Fruit fly (Drosophila melanogaster) whole organism, embryonic: ENCODE measurements around the gene CG13476.

Source experiments
- Abd-B ChIP-seq: fragments of 200-800 bp; sonication (Bioruptor generic); optimal IDR thresholded peaks from 2 replicates; lab custom pipeline; 2018; ENCODE audit warnings: missing biosample characterization, mild to moderate bottlenecking, missing genetic modification characterization, moderate library complexity
- Antp ChIP-seq: fragments of 200-800 bp; sonication (Bioruptor generic); optimal IDR thresholded peaks from 3 replicates; lab custom pipeline; 2016; ENCODE audit warnings: missing biosample characterization, missing genetic modification characterization
- Asciz ChIP-seq: fragments of 200-800 bp; sonication (Bioruptor generic); optimal IDR thresholded peaks from 2 replicates; lab custom pipeline; 2017; ENCODE audit warnings: missing biosample characterization, mild to moderate bottlenecking, missing genetic modification characterization, missing genetic modification reagents
- CG10274 ChIP-seq: fragments of 200-800 bp; sonication (Bioruptor generic); optimal IDR thresholded peaks from 3 replicates; lab custom pipeline; 2017; ENCODE audit warnings: missing biosample characterization, mild to moderate bottlenecking, missing genetic modification characterization
- CG10366 ChIP-seq: fragments of 200-800 bp; sonication (Bioruptor generic); IDR thresholded peaks from 2 replicates; pipeline ENCODE4 v1.3.6; 2022; ENCODE audit warnings: missing biosample characterization, missing genetic modification characterization
- CG11085 ChIP-seq: fragments of 200-800 bp; sonication (Bioruptor generic); IDR thresholded peaks from 2 replicates; pipeline ENCODE4 v1.3.6; 2022; ENCODE audit warnings: missing biosample characterization, missing genetic modification characterization
- CG11695 ChIP-seq: fragments of 200-800 bp; sonication (Bioruptor generic); IDR thresholded peaks from 3 replicates; pipeline ENCODE4 v1.3.6; 2022; ENCODE audit warnings: missing biosample characterization, missing genetic modification characterization
- CG12744 ChIP-seq: fragments of 200-800 bp; sonication (Bioruptor generic); optimal IDR thresholded peaks from 2 replicates; lab custom pipeline; 2016; ENCODE audit warnings: missing biosample characterization, missing genetic modification characterization
- CG13123 ChIP-seq: fragments of 200-800 bp; sonication (Bioruptor generic); optimal IDR thresholded peaks from 2 replicates; lab custom pipeline; 2016; ENCODE audit warnings: missing biosample characterization, missing genetic modification characterization
- CG17186 ChIP-seq: fragments of 200-800 bp; sonication (Bioruptor generic); optimal IDR thresholded peaks from 3 replicates; lab custom pipeline; 2017; ENCODE audit warnings: missing biosample characterization, missing genetic modification reagents, missing genetic modification characterization
- CG18011 ChIP-seq: fragments of 200-800 bp; sonication (Bioruptor generic); optimal IDR thresholded peaks from 2 replicates; lab custom pipeline; 2017; ENCODE audit warnings: missing biosample characterization, missing genetic modification characterization, mild to moderate bottlenecking, moderate library complexity, missing genotype
- CG2129 ChIP-seq: fragments of 200-800 bp; sonication (Bioruptor generic); IDR thresholded peaks from 2 replicates; pipeline ENCODE4 v1.3.6; 2022; ENCODE audit warnings: missing biosample characterization, missing genetic modification characterization; ENCODE audit not compliant: partially characterized antibody
- CG4820 ChIP-seq: fragments of 200-800 bp; sonication (Bioruptor generic); optimal IDR thresholded peaks from 3 replicates; lab custom pipeline; 2016; ENCODE audit warnings: missing biosample characterization, missing genetic modification characterization
- CG5180 ChIP-seq: fragments of 200-800 bp; sonication (Bioruptor generic); optimal IDR thresholded peaks from 3 replicates; lab custom pipeline; 2017; ENCODE audit warnings: missing biosample characterization, missing genetic modification characterization, mild to moderate bottlenecking, moderate library complexity, missing genetic modification reagents
- CG6272 ChIP-seq: fragments of 200-800 bp; sonication (Bioruptor generic); IDR thresholded peaks from 2 replicates; pipeline ENCODE4 v1.3.6; 2022; ENCODE audit warnings: missing biosample characterization, missing genetic modification characterization
- CG6683 ChIP-seq: fragments of 200-800 bp; sonication (Bioruptor generic); optimal IDR thresholded peaks from 2 replicates; lab custom pipeline; 2017; ENCODE audit warnings: missing biosample characterization, mild to moderate bottlenecking, missing genetic modification characterization, missing genetic modification reagents
- CG6689 ChIP-seq: fragments of 200-800 bp; sonication (Bioruptor generic); IDR thresholded peaks from 2 replicates; pipeline ENCODE4 v1.3.6; 2022; ENCODE audit warnings: missing biosample characterization, missing genetic modification characterization
- CG7556 ChIP-seq: fragments of 200-800 bp; sonication (Bioruptor generic); optimal IDR thresholded peaks from 2 replicates; lab custom pipeline; 2017; ENCODE audit warnings: missing biosample characterization, mild to moderate bottlenecking, missing genetic modification characterization
- Dbx ChIP-seq: fragments of 200-800 bp; sonication (Bioruptor generic); IDR thresholded peaks from 3 replicates; pipeline ENCODE4 v1.3.6; 2022; ENCODE audit warnings: missing biosample characterization, missing genetic modification characterization
- Dp ChIP-seq: fragments of 200-800 bp; sonication (Bioruptor generic); optimal IDR thresholded peaks from 2 replicates; lab custom pipeline; 2018; ENCODE audit warnings: missing biosample characterization, mild to moderate bottlenecking, missing genetic modification characterization, moderate library complexity
- HLHmδ ChIP-seq: fragments of 200-800 bp; sonication (Bioruptor generic); optimal IDR thresholded peaks from 2 replicates; lab custom pipeline; 2018; ENCODE audit warnings: missing biosample characterization, mild to moderate bottlenecking, missing genetic modification characterization, moderate library complexity
- Hr39 ChIP-seq: fragments of >200 bp; optimal IDR thresholded peaks from 2 replicates; lab custom pipeline; 2017
- Hr78 ChIP-seq, 2 experiments: fragments of 200-800 bp in 1 of 2; fragments of >200 bp in 1 of 2; sonication (Bioruptor generic) in 1 of 2; optimal IDR thresholded peaks; 2 replicates each; lab custom pipeline; 2017 to 2019; ENCODE audit warnings: missing biosample characterization in 2 of 2, missing genetic modification characterization in 2 of 2, mild to moderate bottlenecking in 1 of 2, moderate library complexity in 1 of 2
- Mad ChIP-seq: fragments of 200-800 bp; sonication (Bioruptor generic); optimal IDR thresholded peaks from 2 replicates; lab custom pipeline; 2016; ENCODE audit warnings: missing biosample characterization, missing genetic modification characterization
- Nf-YC ChIP-seq: fragments of 200-800 bp; optimal IDR thresholded peaks from 3 replicates; lab custom pipeline; 2019; ENCODE audit warnings: missing biosample characterization, mild to moderate bottlenecking, missing genetic modification characterization, moderate library complexity
- Ptx1 ChIP-seq: fragments of 200-800 bp; sonication (Bioruptor generic); IDR thresholded peaks from 2 replicates; pipeline ENCODE4 v1.3.6; 2022; ENCODE audit warnings: missing biosample characterization, missing genetic modification characterization
- Rfx ChIP-seq: fragments of 200-800 bp; sonication (Bioruptor generic); IDR thresholded peaks from 2 replicates; pipeline ENCODE4 v1.3.6; 2022; ENCODE audit warnings: missing biosample characterization, missing genetic modification characterization
- Spps ChIP-seq: fragments of 200-800 bp; sonication (Bioruptor generic); optimal IDR thresholded peaks from 2 replicates; lab custom pipeline; 2018; ENCODE audit warnings: missing biosample characterization, mild to moderate bottlenecking, missing genetic modification characterization
- Trl ChIP-seq, 3 experiments: fragments of >200 bp in 2 of 3; fragments of 200-800 bp in 1 of 3; sonication (Bioruptor generic) in 1 of 3; optimal IDR thresholded peaks; 2 replicates in 1 of 3; 3 replicates in 2 of 3; lab custom pipeline; 2016 to 2017; ENCODE audit warnings: missing biosample characterization in 1 of 3, missing genetic modification characterization in 1 of 3
- aop ChIP-seq: fragments of 200-800 bp; sonication (Bioruptor generic); IDR thresholded peaks from 2 replicates; pipeline ENCODE4 v1.3.6; 2022; ENCODE audit warnings: missing biosample characterization, missing genetic modification characterization
- bsh ChIP-seq, 2 experiments: fragments of 200-800 bp; sonication (Bioruptor generic); optimal IDR thresholded peaks; 2 replicates each; lab custom pipeline; 2017 to 2018; ENCODE audit warnings: mild to moderate bottlenecking in 2 of 2, missing biosample characterization in 2 of 2, missing genetic modification characterization in 2 of 2, moderate library complexity in 1 of 2
- cad ChIP-seq: fragments of >200 bp; optimal IDR thresholded peaks from 2 replicates; lab custom pipeline; 2017; ENCODE audit warnings: missing biosample characterization, missing genetic modification characterization
- chif ChIP-seq, 2 experiments: fragments of 200-800 bp; sonication (Bioruptor generic); optimal IDR thresholded peaks; 3 replicates each; lab custom pipeline; 2016; ENCODE audit warnings: missing biosample characterization in 2 of 2, missing genetic modification characterization in 2 of 2
- chinmo ChIP-seq: fragments of 200-800 bp; sonication (Bioruptor generic); IDR thresholded peaks from 4 replicates; pipeline ENCODE4 v1.3.6; 2022; ENCODE audit warnings: missing biosample characterization, missing genetic modification characterization; ENCODE audit not compliant: partially characterized antibody
- crc ChIP-seq: fragments of 200-800 bp; sonication (Bioruptor generic); optimal IDR thresholded peaks from 2 replicates; lab custom pipeline; 2016; ENCODE audit warnings: missing biosample characterization, missing genetic modification characterization
- crp ChIP-seq, 2 experiments: fragments of 200-800 bp; sonication (Bioruptor generic); optimal IDR thresholded peaks; 2 replicates in 1 of 2; 3 replicates in 1 of 2; lab custom pipeline; 2017; ENCODE audit warnings: missing biosample characterization in 2 of 2, missing genetic modification characterization in 2 of 2, mild to moderate bottlenecking in 1 of 2, moderate library complexity in 1 of 2
- dm ChIP-seq: fragments of 200-800 bp; sonication (Bioruptor generic); optimal IDR thresholded peaks from 3 replicates; lab custom pipeline; 2016; ENCODE audit warnings: missing biosample characterization, missing genetic modification characterization
- eve ChIP-seq, 2 experiments: fragments of >200 bp; optimal IDR thresholded peaks; 2 replicates each; lab custom pipeline; 2017; ENCODE audit warnings: missing biosample characterization in 2 of 2, missing genetic modification characterization in 2 of 2
- exex ChIP-seq: fragments of 200-800 bp; sonication (Bioruptor generic); optimal IDR thresholded peaks from 4 replicates; lab custom pipeline; 2018; ENCODE audit warnings: missing biosample characterization, mild to moderate bottlenecking, missing genetic modification characterization, moderate library complexity
- ftz-f1 ChIP-seq: fragments of 200-800 bp; sonication (Bioruptor generic); optimal IDR thresholded peaks from 2 replicates; lab custom pipeline; 2016; ENCODE audit warnings: missing biosample characterization, missing genetic modification characterization
- grn ChIP-seq: fragments of 200-800 bp; sonication (Bioruptor generic); optimal IDR thresholded peaks from 3 replicates; lab custom pipeline; 2017; ENCODE audit warnings: missing biosample characterization, missing genetic modification characterization
- mirr ChIP-seq: fragments of 200-800 bp; sonication (Bioruptor generic); optimal IDR thresholded peaks from 3 replicates; lab custom pipeline; 2018; ENCODE audit warnings: missing biosample characterization, mild to moderate bottlenecking, missing genetic modification characterization
- nom ChIP-seq: fragments of 200-800 bp; sonication (Bioruptor generic); optimal IDR thresholded peaks from 2 replicates; lab custom pipeline; 2017; ENCODE audit warnings: missing biosample characterization, missing genetic modification characterization, mild to moderate bottlenecking, moderate library complexity, missing genetic modification reagents
- otp ChIP-seq: fragments of 200-800 bp; sonication (Bioruptor generic); IDR thresholded peaks from 3 replicates; pipeline ENCODE4, ENCODE4 v1.3.6; 2022; ENCODE audit warnings: missing biosample characterization, missing genetic modification characterization
- p53 ChIP-seq: fragments of 200-800 bp; sonication (Bioruptor generic); optimal IDR thresholded peaks from 2 replicates; lab custom pipeline; 2016; ENCODE audit warnings: missing biosample characterization, missing genetic modification characterization
- pan ChIP-seq, 4 experiments: fragments of >200 bp in 3 of 4; fragments of 200-800 bp in 1 of 4; sonication (Bioruptor generic) in 1 of 4; optimal IDR thresholded peaks in 3 of 4; IDR thresholded peaks in 1 of 4; 2 replicates each; pipeline versions ENCODE4 v1.3.6 to Lab custom; 2017 to 2022; ENCODE audit warnings: missing biosample characterization in 2 of 4, missing genetic modification characterization in 2 of 4, mixed read lengths in 1 of 4
- pho ChIP-seq: fragments of 200-800 bp; sonication (Bioruptor generic); optimal IDR thresholded peaks from 2 replicates; lab custom pipeline; 2016; ENCODE audit warnings: missing biosample characterization, missing genetic modification characterization
- sim ChIP-seq: fragments of 200-800 bp; sonication (Bioruptor generic); IDR thresholded peaks from 2 replicates; pipeline ENCODE4 v1.3.6; 2022; ENCODE audit warnings: missing biosample characterization, missing genetic modification characterization

Gene CG13476

dm6 chr3L:14672387-14673110 lies 32.7 kb upstream of the CG13476 start, which contains the start of the genes CG43121 and ome (continued):
- TF ChIP-seq otp (GFP tag; lab: Robert Waterston, UW): peak; percentile 60; the same call in 2 of the 3 replicates
- TF ChIP-seq Hr78 (GFP tag; optimal IDR thresholded peaks at IDR 0.05; lab: Kevin White, UChicago): peak in 1 of 2 experiments; percentile 36
- TF ChIP-seq CG18011 (GFP tag; lab: Kevin White, UChicago): no peak
- TF ChIP-seq CG12744 (GFP tag; lab: Kevin White, UChicago): no peak
- no peak for TF ChIP-seq CG6272
- no peak for TF ChIP-seq pan (optimal IDR thresholded peaks at IDR 0.05; lab: Kevin White, UChicago)
- TF ChIP-seq pan (GFP tag; optimal IDR thresholded peaks at IDR 0.05 in 1 of 2, IDR thresholded peaks at IDR 0.05 in 1 of 2): no peak
- TF ChIP-seq crc: no peak
- no peak for TF ChIP-seq sim
- no peak for TF ChIP-seq CG10366 (GFP tag; lab: Robert Waterston, UW)
- TF ChIP-seq nom (GFP tag; lab: Kevin White, UChicago): peak; percentile 45
- TF ChIP-seq Trl (optimal IDR thresholded peaks at IDR 0.05; lab: Kevin White, UChicago): peak; percentile 39 to 41
- TF ChIP-seq Trl (GFP tag; optimal IDR thresholded peaks at IDR 0.05; lab: Kevin White, UChicago): no peak
- TF ChIP-seq CG11085 (GFP tag; lab: Robert Waterston, UW): no peak
- TF ChIP-seq Dp (GFP tag; lab: Kevin White, UChicago): no peak
- TF ChIP-seq ftz-f1: peak; percentile 13
- TF ChIP-seq Ptx1 (GFP tag; lab: Robert Waterston, UW): no peak
- no peak for TF ChIP-seq aop (GFP tag; lab: Robert Waterston, UW)
- TF ChIP-seq chif (GFP tag; optimal IDR thresholded peaks at IDR 0.05; lab: Kevin White, UChicago): no peak
- no peak for TF ChIP-seq CG17186
- TF ChIP-seq Rfx (GFP tag; lab: Robert Waterston, UW): no peak
- TF ChIP-seq bsh (GFP tag; optimal IDR thresholded peaks at IDR 0.05; lab: Kevin White, UChicago): peak in 1 of 2 experiments; percentile 27
- no peak for TF ChIP-seq exex
- no peak for TF ChIP-seq CG6689 (GFP tag; lab: Robert Waterston, UW)
- TF ChIP-seq eve (GFP tag; optimal IDR thresholded peaks at IDR 0.05; lab: Kevin White, UChicago): no peak
- peak; percentile 18 for TF ChIP-seq CG5180
- no peak for TF ChIP-seq CG7556 (GFP tag; lab: Kevin White, UChicago)
- peak; percentile 31 for TF ChIP-seq Asciz (GFP tag; lab: Kevin White, UChicago)
- no peak for TF ChIP-seq Abd-B
- no peak for TF ChIP-seq CG2129 (GFP tag; lab: Robert Waterston, UW)
- TF ChIP-seq CG13123 (GFP tag; lab: Kevin White, UChicago): no peak
- peak; percentile 68; the same call in 1 of the 4 replicates for TF ChIP-seq chinmo
- no peak for TF ChIP-seq CG6683 (GFP tag; lab: Kevin White, UChicago)
- no peak for TF ChIP-seq Mad
- TF ChIP-seq pho (GFP tag; lab: Kevin White, UChicago): no peak
- TF ChIP-seq grn (GFP tag; lab: Kevin White, UChicago): no peak
- TF ChIP-seq Spps (tag; lab: Kevin White, UChicago): no peak
- TF ChIP-seq Antp (GFP tag; lab: Kevin White, UChicago): no peak
- TF ChIP-seq crp (GFP tag; optimal IDR thresholded peaks at IDR 0.05; lab: Kevin White, UChicago): no peak
- TF ChIP-seq CG10274 (GFP tag; lab: Kevin White, UChicago): no peak
- no peak for TF ChIP-seq HLHmδ (GFP tag; lab: Kevin White, UChicago)
- TF ChIP-seq CG11695 (GFP tag; lab: Robert Waterston, UW): no peak
- TF ChIP-seq cad (GFP tag; lab: Kevin White, UChicago): no peak
- TF ChIP-seq Hr39 (lab: Kevin White, UChicago): no peak
- peak; percentile 21 for TF ChIP-seq mirr (GFP tag; lab: Kevin White, UChicago)
- TF ChIP-seq p53 (GFP tag; lab: Kevin White, UChicago): peak; percentile 11
- TF ChIP-seq Dbx: 0 out of 3 replicates have a peak, but pooled peaks have one; percentile 59
- no peak for TF ChIP-seq dm (GFP tag; lab: Kevin White, UChicago)
- TF ChIP-seq CG4820 (GFP tag; lab: Kevin White, UChicago): no peak
- TF ChIP-seq Nf-YC (tag; lab: Kevin White, UChicago): peak; percentile 21
